Fruit fly (Drosophila melanogaster) whole organism, adult: ENCODE measurements around the gene MtnD.

ENCODE experiments used
- CG11617 ChIP-seq: fragments of 200-800 bp; sonication (Bioruptor generic); optimal IDR thresholded peaks from 2 replicates; lab custom pipeline; 2017; ENCODE audit warnings: mild to moderate bottlenecking, missing biosample characterization, missing genetic modification reagents, missing genetic modification characterization
- CG12768 ChIP-seq: fragments of 200-800 bp; sonication (Bioruptor generic); optimal IDR thresholded peaks from 2 replicates; lab custom pipeline; 2017; ENCODE audit warnings: missing biosample characterization, missing genetic modification characterization, mild to moderate bottlenecking, moderate library complexity, missing genetic modification reagents
- CG14711 ChIP-seq: fragments of 200-800 bp; sonication (Bioruptor generic); optimal IDR thresholded peaks from 2 replicates; lab custom pipeline; 2018; ENCODE audit warnings: missing biosample characterization, mild to moderate bottlenecking, missing genetic modification characterization, moderate library complexity
- CG1620 ChIP-seq: fragments of 200-800 bp; sonication (Bioruptor generic); optimal IDR thresholded peaks from 2 replicates; lab custom pipeline; 2016; ENCODE audit warnings: missing biosample characterization, missing genetic modification characterization
- CG33017 ChIP-seq: fragments of 200-800 bp; sonication (Bioruptor generic); optimal IDR thresholded peaks from 2 replicates; lab custom pipeline; 2018; ENCODE audit warnings: missing biosample characterization, mild to moderate bottlenecking, missing genetic modification characterization, moderate library complexity
- CG5204 ChIP-seq: fragments of 200-800 bp; sonication (Bioruptor generic); optimal IDR thresholded peaks from 2 replicates; lab custom pipeline; 2016; ENCODE audit warnings: missing biosample characterization, missing genetic modification characterization
- CG7045 ChIP-seq: fragments of 200-800 bp; sonication (Bioruptor generic); optimal IDR thresholded peaks from 2 replicates; lab custom pipeline; 2017; ENCODE audit warnings: missing biosample characterization, mild to moderate bottlenecking, missing genetic modification characterization
- CG7101 ChIP-seq: fragments of 200-800 bp; sonication (Bioruptor generic); optimal IDR thresholded peaks from 2 replicates; lab custom pipeline; 2018; ENCODE audit warnings: missing biosample characterization, mild to moderate bottlenecking, missing genetic modification characterization, moderate library complexity
- Clk ChIP-seq: fragments of 200-800 bp; sonication (Bioruptor generic); optimal IDR thresholded peaks from 2 replicates; lab custom pipeline; 2017; ENCODE audit warnings: missing biosample characterization, missing genetic modification characterization
- Crg-1 ChIP-seq: fragments of 200-800 bp; sonication (Bioruptor generic); optimal IDR thresholded peaks from 2 replicates; lab custom pipeline; 2016; ENCODE audit warnings: missing biosample characterization, missing genetic modification characterization
- Hr96 ChIP-seq: fragments of 200-800 bp; sonication (Bioruptor generic); optimal IDR thresholded peaks from 2 replicates; lab custom pipeline; 2016; ENCODE audit warnings: missing biosample characterization, missing genetic modification characterization
- Mnt ChIP-seq: fragments of 200-800 bp; sonication (Bioruptor generic); optimal IDR thresholded peaks from 2 replicates; lab custom pipeline; 2016; ENCODE audit warnings: missing biosample characterization, mild to moderate bottlenecking, missing genetic modification characterization
- bab1 ChIP-seq: fragments of 200-800 bp; sonication (Bioruptor generic); optimal IDR thresholded peaks from 3 replicates; lab custom pipeline; 2019; ENCODE audit warnings: missing biosample characterization, mild to moderate bottlenecking, missing genetic modification characterization, moderate library complexity
- cic ChIP-seq: fragments of 200-800 bp; sonication (Bioruptor generic); optimal IDR thresholded peaks from 2 replicates; lab custom pipeline; 2017; ENCODE audit warnings: missing biosample characterization, mild to moderate bottlenecking, missing genetic modification characterization, moderate library complexity
- cnc ChIP-seq, 2 experiments: fragments of >200 bp; optimal IDR thresholded peaks; 2 replicates each; lab custom pipeline; 2017
- kay ChIP-seq: fragments of 200-800 bp; sonication (Bioruptor generic); peaks from one replicate; lab custom pipeline; 2016; ENCODE audit warnings: missing biosample characterization, missing genetic modification characterization, borderline replicate concordance
- ovo ChIP-seq: fragments of 200-800 bp; sonication (Bioruptor generic); optimal IDR thresholded peaks from 2 replicates; lab custom pipeline; 2016; ENCODE audit warnings: missing biosample characterization, missing genetic modification characterization
- pad ChIP-seq: fragments of 200-800 bp; sonication (Bioruptor generic); optimal IDR thresholded peaks from 3 replicates; lab custom pipeline; 2017; ENCODE audit warnings: missing biosample characterization, missing genetic modification characterization, mild to moderate bottlenecking, moderate library complexity, missing genetic modification reagents
- tj ChIP-seq: fragments of 200-800 bp; sonication (Bioruptor generic); optimal IDR thresholded peaks from 3 replicates; lab custom pipeline; 2017; ENCODE audit warnings: missing biosample characterization, mild to moderate bottlenecking, missing genetic modification characterization, moderate library complexity
- toe ChIP-seq: fragments of 200-800 bp; sonication (Bioruptor generic); optimal IDR thresholded peaks from 2 replicates; lab custom pipeline; 2016; ENCODE audit warnings: missing biosample characterization, missing genetic modification characterization

Gene MtnD

DNA sequence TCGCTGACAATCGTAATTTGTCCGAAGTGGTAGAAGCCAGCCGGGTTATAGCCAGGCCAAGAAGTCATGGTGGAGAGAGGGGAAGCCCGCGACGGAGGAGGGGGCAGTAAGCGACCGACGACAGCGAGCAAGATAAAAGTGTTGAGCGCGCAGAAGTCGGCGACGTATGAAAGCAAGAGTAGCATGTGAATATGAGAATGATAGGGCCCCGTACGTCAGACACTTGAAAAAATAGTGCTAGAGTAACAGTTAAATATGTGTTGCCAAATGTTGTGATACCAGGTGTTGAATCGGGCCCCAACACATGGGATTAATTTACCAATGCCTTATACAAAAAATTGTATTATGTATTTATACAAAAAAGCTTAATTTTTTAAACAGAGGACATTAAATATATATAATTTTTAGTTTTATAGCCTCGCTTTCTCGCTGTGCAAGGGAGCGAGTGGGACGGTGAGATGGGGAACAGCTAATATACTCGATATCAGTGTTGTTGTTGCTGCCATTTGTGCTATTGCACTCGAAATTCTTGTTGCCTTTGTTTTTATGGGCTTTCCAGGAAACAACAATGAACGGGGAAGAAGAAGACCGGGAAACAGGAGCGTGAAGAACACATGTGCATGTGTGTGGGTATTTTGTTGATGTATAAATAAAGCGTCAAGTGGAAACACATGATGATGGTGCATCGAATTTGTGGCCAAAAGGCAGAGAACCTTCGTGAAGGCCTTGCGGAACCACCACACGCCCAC is 15.3 kb downstream of the MtnD start:
- TF ChIP-seq CG7101 (tag; lab: Kevin White, UChicago) = peak; percentile 86
- peak; percentile 77 for TF ChIP-seq CG5204 (GFP tag; lab: Kevin White, UChicago)
- no peak for TF ChIP-seq Crg-1 (GFP tag; lab: Kevin White, UChicago)
- peak; percentile 91 for TF ChIP-seq CG33017 (tag; lab: Kevin White, UChicago)
- peak; percentile 44 for TF ChIP-seq Hr96 (GFP tag; lab: Kevin White, UChicago)
- TF ChIP-seq CG7045 (GFP tag; lab: Kevin White, UChicago) = peak; percentile 87
- TF ChIP-seq pad (GFP tag; lab: Kevin White, UChicago) = peak; percentile 80
- no peak for TF ChIP-seq cnc (optimal IDR thresholded peaks at IDR 0.05; lab: Kevin White, UChicago)
- TF ChIP-seq tj (GFP tag; lab: Kevin White, UChicago) = peak; percentile 97
- peak; percentile 86 for TF ChIP-seq CG14711 (tag; lab: Kevin White, UChicago)
- TF ChIP-seq toe = peak; percentile 63
- TF ChIP-seq CG11617 (GFP tag; lab: Kevin White, UChicago) = peak; percentile 90
- TF ChIP-seq CG1620 (GFP tag; lab: Kevin White, UChicago) = peak; percentile 79
- TF ChIP-seq bab1 (GFP tag; lab: Kevin White, UChicago) = peak; percentile 85
- peak; percentile 65 for TF ChIP-seq kay
- TF ChIP-seq Mnt (GFP tag; lab: Kevin White, UChicago) = peak; percentile 77
- TF ChIP-seq ovo (GFP tag; lab: Kevin White, UChicago) = peak; percentile 20
- TF ChIP-seq CG12768 (GFP tag; lab: Kevin White, UChicago) = peak; percentile 85
- peak; percentile 75 for TF ChIP-seq cic (GFP tag; lab: Kevin White, UChicago)
- peak; percentile 78 for TF ChIP-seq Clk (GFP tag; lab: Kevin White, UChicago)

dm6 chr3R:20550632-20551486 is 16.1 kb downstream of the MtnD start:
- TF ChIP-seq CG1620 (GFP tag; lab: Kevin White, UChicago) (no peak), CG7101 (tag; lab: Kevin White, UChicago) (peak; percentile 75), CG5204 (GFP tag; lab: Kevin White, UChicago) (no peak), bab1 (GFP tag; lab: Kevin White, UChicago) (peak; percentile 36), Clk (GFP tag; lab: Kevin White, UChicago) (peak; percentile 23), kay (peak; percentile 73), CG33017 (tag; lab: Kevin White, UChicago) (peak; percentile 36), CG14711 (tag; lab: Kevin White, UChicago) (peak; percentile 17), cnc (optimal IDR thresholded peaks at IDR 0.05; lab: Kevin White, UChicago) (no peak), toe (no peak), pad (GFP tag; lab: Kevin White, UChicago) (peak; percentile 12), Crg-1 (GFP tag; lab: Kevin White, UChicago) (peak; percentile 87), Mnt (GFP tag; lab: Kevin White, UChicago) (peak; percentile 84), CG11617 (GFP tag; lab: Kevin White, UChicago) (no peak), tj (GFP tag; lab: Kevin White, UChicago) (no peak), CG12768 (GFP tag; lab: Kevin White, UChicago) (peak; percentile 90), Hr96 (GFP tag; lab: Kevin White, UChicago) (peak; percentile 64), CG7045 (GFP tag; lab: Kevin White, UChicago) (peak; percentile 52), ovo (GFP tag; lab: Kevin White, UChicago) (peak; percentile 72), cic (GFP tag; lab: Kevin White, UChicago) (peak; percentile 73)

DNA sequence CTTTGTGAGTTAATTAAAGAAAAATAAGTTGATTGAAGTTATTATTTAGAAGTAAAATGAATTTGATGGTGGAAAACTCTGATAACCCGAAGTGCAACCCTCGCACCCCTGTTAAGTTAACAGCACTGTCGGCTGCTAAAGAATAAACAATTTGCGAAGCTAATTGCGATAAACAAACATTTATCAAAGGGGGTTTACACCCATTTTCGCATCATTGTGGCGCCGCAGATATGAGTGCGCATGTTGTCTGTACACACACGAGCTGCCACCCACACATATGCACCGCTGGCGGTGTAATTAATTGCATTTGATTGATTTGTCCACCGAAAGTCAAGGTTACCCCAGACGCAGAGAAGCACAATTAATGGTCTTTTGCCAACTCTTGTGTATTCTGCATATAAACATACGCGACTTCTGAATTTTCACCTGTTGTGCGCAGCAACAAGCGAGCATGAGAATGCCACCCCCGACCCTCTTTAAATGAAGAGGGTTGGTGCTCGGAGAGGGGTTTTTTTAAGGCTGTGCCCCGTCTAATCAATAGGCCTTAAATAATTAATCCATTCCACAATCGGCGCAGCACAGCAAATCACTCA is 16.8 kb downstream of the MtnD start:
- TF ChIP-seq Hr96 (GFP tag; lab: Kevin White, UChicago) (no peak), CG12768 (GFP tag; lab: Kevin White, UChicago) (peak; percentile 15)

dm6 chr3R:20552093-20552492 is 17.3 kb downstream of the MtnD start, which contains the start of gene Stat92E:
Stat92E (minus strand) TSS chr3R:20552311.
- TF ChIP-seq kay (peak; percentile 21), CG33017 (tag; lab: Kevin White, UChicago) (no peak), tj (GFP tag; lab: Kevin White, UChicago) (peak; percentile 24)

- TF ChIP-seq CG7045 (GFP tag; lab: Kevin White, UChicago) = no peak
- TF ChIP-seq CG14711 (tag; lab: Kevin White, UChicago) = no peak
- TF ChIP-seq CG11617 (GFP tag; lab: Kevin White, UChicago) = no peak
- TF ChIP-seq CG5204 (GFP tag; lab: Kevin White, UChicago) = no peak
- TF ChIP-seq ovo (GFP tag; lab: Kevin White, UChicago) = no peak
- no peak for TF ChIP-seq Clk (GFP tag; lab: Kevin White, UChicago)
- TF ChIP-seq bab1 (GFP tag; lab: Kevin White, UChicago) = no peak
- no peak for TF ChIP-seq CG7101 (tag; lab: Kevin White, UChicago)
- TF ChIP-seq toe = no peak
- no peak for TF ChIP-seq CG12768 (GFP tag; lab: Kevin White, UChicago)
- TF ChIP-seq Hr96 (GFP tag; lab: Kevin White, UChicago) = no peak
These were observed 19.5 kb downstream of the MtnD start, which contains the start of gene att-ORFB for dm6 chr3R:20554300-20554699. att-ORFB (minus strand) TSS chr3R:20554400.
